Fruit fly (Drosophila melanogaster) whole organism, pupa: ENCODE measurements around the gene Srp54.

ENCODE experiments used
- CG14655 ChIP-seq: fragments of 200-800 bp; sonication (Bioruptor generic); optimal IDR thresholded peaks from 3 replicates; lab custom pipeline; 2017; ENCODE audit warnings: mild to moderate bottlenecking, missing biosample characterization, missing genetic modification reagents, missing genetic modification characterization
- Pif1A ChIP-seq: fragments of 200-800 bp; sonication (Bioruptor generic); optimal IDR thresholded peaks from 3 replicates; lab custom pipeline; 2016; ENCODE audit warnings: missing biosample characterization, missing genetic modification characterization
- gl ChIP-seq: fragments of 200-800 bp; sonication (Bioruptor generic); optimal IDR thresholded peaks from 2 replicates; lab custom pipeline; 2018; ENCODE audit warnings: missing biosample characterization, mild to moderate bottlenecking, missing genetic modification characterization

dm6 chr2L:9893183-9893582 lies 19.5 kb upstream of the Srp54 start, which contains the start of gene mtDNA-helicase:
- TF ChIP-seq Pif1A (GFP tag; lab: Kevin White, UChicago): no peak
- TF ChIP-seq gl (tag; lab: Kevin White, UChicago): no peak
- TF ChIP-seq CG14655: no peak
